Fruit fly (Drosophila melanogaster): ENCODE measurements around the gene Apl.
A peak's percentile ranks its signal among the peaks of the same experiment; 100 is the strongest.

DNA sequence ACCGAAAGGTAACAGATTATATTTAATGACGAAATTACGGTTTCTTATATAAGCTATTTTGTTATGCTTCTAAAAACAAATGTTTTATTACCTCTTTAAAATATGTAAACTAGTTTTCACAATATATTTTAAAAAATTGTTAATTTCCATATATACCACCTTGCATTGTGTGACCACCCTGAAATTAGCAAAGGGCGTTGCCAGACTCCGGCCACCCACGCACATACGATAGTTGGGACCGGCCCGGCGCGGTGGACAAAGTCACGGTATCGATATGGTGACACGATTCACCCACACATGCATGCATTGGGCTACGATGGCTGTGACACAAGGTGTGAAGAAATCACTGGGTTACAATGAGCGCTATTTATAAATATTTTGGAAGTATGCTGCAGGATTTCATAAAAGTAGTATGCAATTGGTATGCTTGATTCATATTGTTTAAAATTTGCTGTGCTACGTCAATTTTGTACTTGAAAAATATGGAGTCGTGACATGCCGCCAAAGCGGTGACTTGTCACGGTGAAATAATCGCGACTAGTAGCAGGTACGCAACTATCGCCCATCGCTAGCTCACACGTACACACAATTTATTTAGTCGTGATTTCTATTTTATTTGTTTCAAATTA is 6.9 kb upstream of the Apl start:
- TF ChIP-seq Snoo (tag; optimal IDR thresholded peaks at IDR 0.05), result peak; percentile 8
- TF ChIP-seq CG15710 (tag; optimal IDR thresholded peaks at IDR 0.05), result peak; percentile 45
- TF ChIP-seq Pif1B (GFP tag; optimal IDR thresholded peaks at IDR 0.05), result no peak

Measured in whole organism, pupa.